Worm (Caenorhabditis elegans): ENCODE measurements around the gene C06E1.11.

Gene C06E1.11

ce11 chrIII:8609683-8610082 is 6.8 kb downstream of the C06E1.11 start, which contains the start of gene C06E1.9:
Gene C06E1.9, minus strand, starts transcription at chrIII:8609783.
- no peak for TF ChIP-seq snpc-4 (tag; optimal IDR thresholded peaks at IDR 0.05)
- TF ChIP-seq gmeb-1 (tag; optimal IDR thresholded peaks at IDR 0.05): no peak
- no peak for TF ChIP-seq nhr-11 (tag; optimal IDR thresholded peaks at IDR 0.05)
- TF ChIP-seq elt-1 (tag; optimal IDR thresholded peaks at IDR 0.05): no peak
- TF ChIP-seq unc-62 (GFP tag; optimal IDR thresholded peaks at IDR 0.05): no peak
- TF ChIP-seq ama-1 (optimal IDR thresholded peaks at IDR 0.05): no peak
- TF ChIP-seq lin-39 (tag; optimal IDR thresholded peaks at IDR 0.05): no peak
- no peak for TF ChIP-seq nhr-237 (tag; optimal IDR thresholded peaks at IDR 0.05)
- no peak for TF ChIP-seq sma-9 (GFP tag; optimal IDR thresholded peaks at IDR 0.05)
- no peak for TF ChIP-seq sma-9 (tag; optimal IDR thresholded peaks at IDR 0.05)

DNA sequence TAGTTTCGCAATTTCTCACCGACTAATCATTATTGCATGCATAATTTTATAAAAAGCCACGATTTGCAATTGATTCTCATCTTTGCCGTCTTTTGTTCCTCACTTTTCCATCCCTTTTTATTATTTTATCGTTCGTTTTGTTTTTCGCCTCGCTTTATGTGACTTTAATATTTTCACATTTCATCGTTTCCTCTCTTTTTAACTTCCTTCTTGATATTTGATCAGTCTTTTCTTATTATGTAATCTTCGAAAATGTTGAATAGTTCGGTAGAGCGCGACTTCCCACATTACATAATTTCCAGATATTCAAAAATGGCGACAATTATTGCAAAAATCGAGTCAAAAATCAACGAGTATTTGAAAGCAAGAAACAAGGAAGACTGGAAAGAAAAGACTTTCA is 11.0 kb downstream of the C06E1.11 start, which contains the start of gene C06E1.1:
Gene C06E1.1 (plus strand): TSS at position 301 of the 400 bp plus-strand sequence.
- TF ChIP-seq snpc-4 (tag; optimal IDR thresholded peaks at IDR 0.05): no peak
- TF ChIP-seq nhr-25 (tag; optimal IDR thresholded peaks at IDR 0.05): no peak
- TF ChIP-seq mdl-1 (tag; optimal IDR thresholded peaks at IDR 0.05): no peak
- no peak for TF ChIP-seq crh-2 (tag; optimal IDR thresholded peaks at IDR 0.05)
- no peak for TF ChIP-seq ztf-4 (tag; optimal IDR thresholded peaks at IDR 0.05)
- TF ChIP-seq peb-1 (tag; optimal IDR thresholded peaks at IDR 0.05): no peak
- TF ChIP-seq sma-3 (GFP tag; optimal IDR thresholded peaks at IDR 0.05): no peak

DNA sequence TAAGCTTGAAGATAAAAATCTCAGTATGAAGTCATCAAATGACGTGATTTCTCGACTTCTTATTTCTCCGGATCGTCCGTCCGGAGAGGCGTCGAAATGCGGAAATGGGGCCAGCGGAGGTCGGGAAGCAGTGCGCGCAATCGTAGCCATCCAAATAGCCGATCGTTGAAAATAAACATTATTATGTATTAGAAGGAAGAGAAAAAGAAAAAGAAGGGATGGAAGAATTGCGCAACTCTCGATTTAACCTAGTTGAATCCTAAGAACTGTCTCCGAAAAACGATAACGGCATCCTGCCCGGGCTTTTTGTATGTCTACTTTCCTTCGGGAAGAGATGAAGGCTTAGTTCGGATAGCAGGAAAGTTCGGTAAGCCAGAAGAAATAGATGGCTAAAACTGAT is 14.3 kb downstream of the C06E1.11 start:
- TF ChIP-seq nhr-6 (tag; optimal IDR thresholded peaks at IDR 0.05): no peak
- TF ChIP-seq F13H6.1 (tag; optimal IDR thresholded peaks at IDR 0.05): no peak

DNA sequence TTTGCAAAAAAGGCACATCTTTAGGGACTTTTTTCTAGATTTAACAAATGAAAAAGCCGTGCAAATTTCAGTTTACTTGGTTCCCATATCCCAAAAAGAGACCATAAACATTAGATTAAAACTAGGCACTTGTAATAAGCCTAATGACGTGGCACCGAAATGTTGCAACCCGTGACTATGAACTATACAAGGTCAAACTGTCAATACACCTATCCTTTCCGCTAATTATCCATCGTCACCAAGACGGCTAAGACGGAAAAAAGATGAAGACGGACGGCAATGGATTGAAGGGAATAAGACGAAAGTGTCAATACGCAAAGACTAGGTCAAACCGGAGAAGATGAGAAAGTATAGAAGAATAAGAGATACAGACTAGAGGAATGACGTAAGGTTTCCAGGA is 17.5 kb downstream of the C06E1.11 start:
- TF ChIP-seq peb-1 (tag; optimal IDR thresholded peaks at IDR 0.05) (no peak), unc-62 (GFP tag; optimal IDR thresholded peaks at IDR 0.05) (no peak), egl-27 (tag; optimal IDR thresholded peaks at IDR 0.05) (peak; percentile 48), alr-1 (tag; optimal IDR thresholded peaks at IDR 0.05) (no peak), ceh-82 (tag; optimal IDR thresholded peaks at IDR 0.05) (no peak), ztf-11 (tag; optimal IDR thresholded peaks at IDR 0.05) (no peak), sma-9 (GFP tag; optimal IDR thresholded peaks at IDR 0.05) (no peak), sma-9 (tag; optimal IDR thresholded peaks at IDR 0.05) (no peak), sem-4 (tag; optimal IDR thresholded peaks at IDR 0.05) (no peak), nhr-11 (tag; optimal IDR thresholded peaks at IDR 0.05) (no peak), Y55F3AM.14 (GFP tag; optimal IDR thresholded peaks at IDR 0.05) (no peak), ceh-16 (tag; optimal IDR thresholded peaks at IDR 0.05) (no peak), nhr-77 (tag; optimal IDR thresholded peaks at IDR 0.05) (no peak), nhr-6 (tag; optimal IDR thresholded peaks at IDR 0.05) (no peak), nhr-10 (tag; optimal IDR thresholded peaks at IDR 0.05) (no peak), nhr-23 (tag; optimal IDR thresholded peaks at IDR 0.05) (no peak), mbf-1 (tag; optimal IDR thresholded peaks at IDR 0.05) (no peak), ztf-4 (tag; optimal IDR thresholded peaks at IDR 0.05) (no peak), elt-1 (tag; optimal IDR thresholded peaks at IDR 0.05) (no peak), ztf-1 (GFP tag; conservative IDR thresholded peaks at IDR 0.05) (no peak), mab-5 (tag; optimal IDR thresholded peaks at IDR 0.05) (no peak), ZK546.5 (tag; optimal IDR thresholded peaks at IDR 0.05) (no peak), nhr-21 (tag; optimal IDR thresholded peaks at IDR 0.05) (peak; percentile 27), nhr-129 (tag; optimal IDR thresholded peaks at IDR 0.05) (peak; percentile 34), ama-1 (optimal IDR thresholded peaks at IDR 0.05) (no peak), lsy-2 (tag; optimal IDR thresholded peaks at IDR 0.05) (no peak), sma-3 (GFP tag; optimal IDR thresholded peaks at IDR 0.05) (peak; percentile 4), snpc-4 (tag; optimal IDR thresholded peaks at IDR 0.05) (no peak), aly-2 (tag; optimal IDR thresholded peaks at IDR 0.05) (no peak), unc-55 (GFP tag; optimal IDR thresholded peaks at IDR 0.05) (no peak), lin-39 (tag; optimal IDR thresholded peaks at IDR 0.05) (no peak), R02D3.7 (tag; optimal IDR thresholded peaks at IDR 0.05) (no peak), fos-1 (tag; optimal IDR thresholded peaks at IDR 0.05) (no peak), nhr-25 (tag; optimal IDR thresholded peaks at IDR 0.05) (peak; percentile 15), unc-39 (tag; optimal IDR thresholded peaks at IDR 0.05) (no peak), mdl-1 (tag; optimal IDR thresholded peaks at IDR 0.05) (no peak), nhr-12 (tag; optimal IDR thresholded peaks at IDR 0.05) (no peak), dmd-4 (tag; optimal IDR thresholded peaks at IDR 0.05) (no peak), zag-1 (tag; optimal IDR thresholded peaks at IDR 0.05) (no peak), elt-3 (tag; optimal IDR thresholded peaks at IDR 0.05) (no peak), F13H6.1 (tag; optimal IDR thresholded peaks at IDR 0.05) (no peak), crh-2 (tag; optimal IDR thresholded peaks at IDR 0.05) (peak; percentile 55), skn-1 (tag; optimal IDR thresholded peaks at IDR 0.05) (no peak), lin-13 (GFP tag; optimal IDR thresholded peaks at IDR 0.05) (no peak), gmeb-1 (tag; optimal IDR thresholded peaks at IDR 0.05) (no peak), nhr-237 (tag; optimal IDR thresholded peaks at IDR 0.05) (no peak), blmp-1 (tag; optimal IDR thresholded peaks at IDR 0.05; ENCODE audit: insufficient read depth) (no peak)

All from whole organism, L2 larva.